Worm (Caenorhabditis elegans) whole organism, young adult: Measurements from ENCODE around the gene nlp-52.

Source experiments
- B0019.2 ChIP-seq: fragments of 200-800 bp; sonication (Bioruptor generic); conservative IDR thresholded peaks from 2 replicates; pipeline ENCODE4 v1.3.6; 2022; ENCODE audit warnings: missing genetic modification reagents, missing genetic modification characterization, missing compliant biosample characterization
- B0035.1 ChIP-seq: sonication (generic microtip); optimal IDR thresholded peaks from 2 replicates; lab custom pipeline; 2016; ENCODE audit warnings: missing genetic modification characterization, mild to moderate bottlenecking, missing compliant biosample characterization, missing genotype, missing genetic modification reagents
- F10E7.11 ChIP-seq: sonication (generic microtip); optimal IDR thresholded peaks from 2 replicates; lab custom pipeline; 2017; ENCODE audit warnings: mild to moderate bottlenecking, missing genetic modification characterization, moderate library complexity, missing compliant biosample characterization
- K12H6.12 ChIP-seq: fragments of 200-800 bp; sonication (Bioruptor generic); optimal IDR thresholded peaks from 2 replicates; lab custom pipeline; 2018; ENCODE audit warnings: mild to moderate bottlenecking, missing genetic modification characterization, missing compliant biosample characterization
- Y53F4B.3 ChIP-seq: fragments of 200-800 bp; sonication (Bioruptor generic); IDR thresholded peaks from 2 replicates; pipeline ENCODE4 v1.3.6; 2022; ENCODE audit warnings: missing genetic modification reagents, missing genetic modification characterization, missing compliant biosample characterization
- Y95B8A.8 ChIP-seq: fragments of 200-800 bp; sonication (Bioruptor generic); IDR thresholded peaks from 2 replicates; pipeline ENCODE4 v1.3.6; 2022; ENCODE audit warnings: missing genetic modification reagents, missing genetic modification characterization, missing compliant biosample characterization
- akir-1 ChIP-seq: fragments of 200-800 bp; sonication (Bioruptor generic); optimal IDR thresholded peaks from 2 replicates; lab custom pipeline; 2018; ENCODE audit warnings: mild to moderate bottlenecking, missing genetic modification characterization, moderate library complexity, missing compliant biosample characterization
- ama-1 ChIP-seq, 3 experiments: fragments of 150-350 bp in 1 of 3; sonication (generic microtip) in 2 of 3; optimal IDR thresholded peaks; 2 replicates each; lab custom pipeline; 2014 to 2018; ENCODE audit warnings: missing biosample characterization in 2 of 3, missing genetic modification characterization in 2 of 3, missing genetic modification reagents in 2 of 3
- aptf-3 ChIP-seq: fragments of 200-800 bp; sonication (Bioruptor generic); IDR thresholded peaks from 2 replicates; pipeline ENCODE4 v1.3.6; 2022; ENCODE audit warnings: missing genetic modification characterization, missing compliant biosample characterization
- attf-3 ChIP-seq: fragments of 200-800 bp; sonication (Bioruptor generic); conservative IDR thresholded peaks from 2 replicates; pipeline ENCODE4 v1.3.6; 2022; ENCODE audit warnings: missing genetic modification reagents, missing genetic modification characterization, missing compliant biosample characterization
- cebp-1 ChIP-seq, 2 experiments: fragments of 200-800 bp in 1 of 2; sonication (Bioruptor generic) in 1 of 2; sonication (generic microtip) in 1 of 2; IDR thresholded peaks in 1 of 2; optimal IDR thresholded peaks in 1 of 2; 2 replicates each; pipeline versions ENCODE4 v1.3.6 to Lab custom; 2017 to 2022; ENCODE audit warnings: missing compliant biosample characterization in 2 of 2, missing genetic modification characterization in 2 of 2, mild to moderate bottlenecking in 1 of 2, missing genetic modification reagents in 1 of 2, moderate library complexity in 1 of 2
- ceh-40 ChIP-seq: fragments of 200-800 bp; sonication (Bioruptor generic); IDR thresholded peaks from 2 replicates; pipeline ENCODE4 v1.3.6; 2022; ENCODE audit warnings: missing genetic modification characterization, missing compliant biosample characterization
- ceh-91 ChIP-seq: fragments of 200-800 bp; sonication (Bioruptor generic); IDR thresholded peaks from 2 replicates; pipeline ENCODE4 v1.3.6; 2022; ENCODE audit warnings: missing genetic modification reagents, missing genetic modification characterization, missing compliant biosample characterization
- chd-7 ChIP-seq: sonication (generic microtip); optimal IDR thresholded peaks from 2 replicates; lab custom pipeline; 2016; ENCODE audit warnings: mild to moderate bottlenecking, missing genetic modification characterization, moderate library complexity, missing compliant biosample characterization
- egrh-3 ChIP-seq: fragments of 200-800 bp; sonication (Bioruptor generic); IDR thresholded peaks from 2 replicates; pipeline ENCODE4 v1.3.6; 2022; ENCODE audit warnings: missing genetic modification reagents, missing genetic modification characterization, missing compliant biosample characterization
- fkh-3 ChIP-seq: sonication (generic microtip); optimal IDR thresholded peaks from 2 replicates; lab custom pipeline; 2016; ENCODE audit warnings: mild to moderate bottlenecking, missing genetic modification characterization, missing compliant biosample characterization
- hlh-12 ChIP-seq: sonication (generic microtip); optimal IDR thresholded peaks from 2 replicates; lab custom pipeline; 2016; ENCODE audit warnings: missing genetic modification characterization, missing compliant biosample characterization
- hlh-26 ChIP-seq: fragments of 200-800 bp; sonication (Bioruptor generic); conservative IDR thresholded peaks from 2 replicates; pipeline ENCODE4 v1.3.6; 2022; ENCODE audit warnings: missing genetic modification reagents, missing genetic modification characterization, missing compliant biosample characterization
- lin-35 ChIP-seq, 3 experiments: fragments of 150-350 bp in 2 of 3; sonication (generic microtip) in 1 of 3; optimal IDR thresholded peaks; 2 replicates each; lab custom pipeline; 2014 to 2018; ENCODE audit warnings: missing biosample characterization in 3 of 3, missing genetic modification characterization in 3 of 3, missing genetic modification reagents in 3 of 3
- lin-40 ChIP-seq: sonication (generic microtip); optimal IDR thresholded peaks from 2 replicates; lab custom pipeline; 2016; ENCODE audit warnings: missing genetic modification characterization, mild to moderate bottlenecking, missing compliant biosample characterization, missing genotype, missing genetic modification reagents
- lsl-1 ChIP-seq: fragments of 200-800 bp; sonication (Bioruptor generic); optimal IDR thresholded peaks from 2 replicates; lab custom pipeline; 2018; ENCODE audit warnings: mild to moderate bottlenecking, missing genetic modification characterization, moderate library complexity, missing compliant biosample characterization
- madf-6 ChIP-seq: fragments of 200-800 bp; sonication (Bioruptor generic); IDR thresholded peaks from 2 replicates; pipeline ENCODE4 v1.3.6; 2022; ENCODE audit warnings: missing genetic modification reagents, missing genetic modification characterization, missing compliant biosample characterization
- mel-28 ChIP-seq: sonication (generic microtip); optimal IDR thresholded peaks from 2 replicates; lab custom pipeline; 2016; ENCODE audit warnings: borderline replicate concordance, mild to moderate bottlenecking, missing genetic modification characterization, missing compliant biosample characterization
- nfya-1 ChIP-seq: sonication (generic microtip); optimal IDR thresholded peaks from 2 replicates; lab custom pipeline; 2017; ENCODE audit warnings: antibody characterized with exemption, missing compliant biosample characterization, missing genetic modification characterization, borderline replicate concordance; ENCODE audit not compliant: insufficient read depth
- nfya-2 ChIP-seq: fragments of 200-800 bp; sonication (Bioruptor generic); IDR thresholded peaks from 2 replicates; pipeline ENCODE4 v1.3.6; 2022; ENCODE audit warnings: missing genetic modification reagents, missing genetic modification characterization, missing compliant biosample characterization
- nhr-27 ChIP-seq: fragments of 200-800 bp; sonication (Bioruptor generic); optimal IDR thresholded peaks from 2 replicates; lab custom pipeline; 2018; ENCODE audit warnings: mild to moderate bottlenecking, missing genetic modification characterization, moderate library complexity, missing compliant biosample characterization
- pbrm-1 ChIP-seq: fragments of 200-800 bp; sonication (Bioruptor generic); IDR thresholded peaks from 2 replicates; pipeline ENCODE4 v1.3.6; 2022; ENCODE audit warnings: missing genetic modification reagents, missing genetic modification characterization, missing compliant biosample characterization
- snpc-1.1 ChIP-seq: sonication (generic microtip); optimal IDR thresholded peaks from 2 replicates; lab custom pipeline; 2017; ENCODE audit warnings: missing genetic modification characterization, mild to moderate bottlenecking, missing compliant biosample characterization, antibody characterized with exemption, moderate library complexity, missing genotype, missing genetic modification reagents; ENCODE audit not compliant: insufficient read depth
- somi-1 ChIP-seq: fragments of 200-800 bp; sonication (Bioruptor generic); optimal IDR thresholded peaks from 2 replicates; lab custom pipeline; 2018; ENCODE audit warnings: mild to moderate bottlenecking, missing genetic modification characterization, missing compliant biosample characterization
- xnd-1 ChIP-seq: sonication (generic microtip); optimal IDR thresholded peaks from 2 replicates; lab custom pipeline; 2016; ENCODE audit warnings: missing genotype, missing genetic modification reagents, missing genetic modification characterization, missing compliant biosample characterization
- zfh-2 ChIP-seq: fragments of 200-800 bp; sonication (Bioruptor generic); conservative IDR thresholded peaks from 2 replicates; pipeline ENCODE4 v1.3.6; 2022; ENCODE audit warnings: missing genetic modification reagents, missing genetic modification characterization, missing compliant biosample characterization
- ztf-6 ChIP-seq: fragments of 200-800 bp; sonication (Bioruptor generic); IDR thresholded peaks from 2 replicates; pipeline ENCODE4 v1.3.6; 2022; ENCODE audit warnings: missing genetic modification reagents, missing genetic modification characterization, missing compliant biosample characterization

nlp-52 gene

DNA sequence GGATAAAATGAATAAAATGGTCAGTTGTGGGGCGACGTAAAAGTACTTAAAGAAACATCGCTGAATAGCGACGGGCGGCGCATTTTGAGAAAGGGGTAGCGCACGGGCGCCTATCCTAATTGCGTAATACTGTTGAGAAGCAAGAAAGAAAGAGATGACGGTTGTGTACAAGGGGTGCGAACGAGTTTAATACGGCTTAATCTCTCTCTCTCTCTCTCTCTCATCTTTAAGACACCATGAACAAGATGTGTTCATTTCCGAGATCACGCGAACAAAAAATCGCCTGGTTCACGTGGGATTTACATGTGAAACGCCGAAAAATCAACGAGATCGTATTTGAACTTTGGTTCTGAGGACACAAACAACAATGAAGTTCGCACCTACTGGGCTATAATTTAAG, 1.9 kb upstream of the nlp-52 start:
- TF ChIP-seq lsl-1 (GFP tag; lab: Kevin White, UChicago) (no peak), cebp-1 (GFP tag; IDR thresholded peaks at IDR 0.05; lab: Robert Waterston, UW) (no peak), cebp-1 (tag; optimal IDR thresholded peaks at IDR 0.05; lab: Kevin White, UChicago) (peak; percentile 23)

DNA sequence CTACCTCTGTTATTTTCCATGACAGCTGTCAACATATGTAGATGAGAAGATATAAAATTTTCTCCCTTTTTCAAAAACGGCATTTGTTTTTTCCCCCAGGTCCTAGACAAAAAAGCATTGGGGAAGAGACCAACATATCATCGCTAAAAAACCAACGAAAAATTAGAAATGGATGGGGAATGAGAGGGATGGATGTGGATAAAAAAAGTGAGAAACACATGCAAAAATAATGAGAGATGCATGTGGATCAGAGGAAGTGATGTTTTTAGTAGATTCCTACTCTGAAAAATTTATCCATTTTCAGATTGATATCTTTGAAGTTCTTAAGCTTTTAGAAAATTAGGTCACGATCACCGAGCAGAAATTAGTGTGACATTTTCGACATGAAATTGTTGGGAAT, 932 bp downstream of the nlp-52 start:
- no peak for TF ChIP-seq ama-1 (optimal IDR thresholded peaks at IDR 0.05; lab: Kevin White, UChicago)
- TF ChIP-seq ama-1 (GFP tag; optimal IDR thresholded peaks at IDR 0.05; lab: Kevin White, UChicago): no peak
- no peak for TF ChIP-seq akir-1
- no peak for TF ChIP-seq lsl-1 (GFP tag; lab: Kevin White, UChicago)
- no peak for TF ChIP-seq lin-40 (tag; lab: Kevin White, UChicago)
- TF ChIP-seq lin-35 (GFP tag; optimal IDR thresholded peaks at IDR 0.05; lab: Kevin White, UChicago): no peak
- no peak for TF ChIP-seq chd-7 (tag; lab: Kevin White, UChicago)
- no peak for TF ChIP-seq mel-28 (tag; lab: Kevin White, UChicago)
- no peak for TF ChIP-seq nfya-1 (tag; lab: Kevin White, UChicago)
- no peak for TF ChIP-seq aptf-3 (GFP tag; lab: Robert Waterston, UW)
- TF ChIP-seq Y53F4B.3 (GFP tag; lab: Robert Waterston, UW): no peak
- no peak for TF ChIP-seq ztf-6
- TF ChIP-seq pbrm-1: no peak
- TF ChIP-seq somi-1: no peak
- no peak for TF ChIP-seq hlh-12 (tag; lab: Kevin White, UChicago)
- no peak for TF ChIP-seq ceh-40 (GFP tag; lab: Robert Waterston, UW)
- no peak for TF ChIP-seq hlh-26 (GFP tag; lab: Robert Waterston, UW)
- no peak for TF ChIP-seq nfya-2 (GFP tag; lab: Robert Waterston, UW)
- no peak for TF ChIP-seq B0035.1 (tag; lab: Kevin White, UChicago)
- TF ChIP-seq attf-3 (GFP tag; lab: Robert Waterston, UW): no peak
- no peak for TF ChIP-seq fkh-3 (tag; lab: Kevin White, UChicago)

DNA sequence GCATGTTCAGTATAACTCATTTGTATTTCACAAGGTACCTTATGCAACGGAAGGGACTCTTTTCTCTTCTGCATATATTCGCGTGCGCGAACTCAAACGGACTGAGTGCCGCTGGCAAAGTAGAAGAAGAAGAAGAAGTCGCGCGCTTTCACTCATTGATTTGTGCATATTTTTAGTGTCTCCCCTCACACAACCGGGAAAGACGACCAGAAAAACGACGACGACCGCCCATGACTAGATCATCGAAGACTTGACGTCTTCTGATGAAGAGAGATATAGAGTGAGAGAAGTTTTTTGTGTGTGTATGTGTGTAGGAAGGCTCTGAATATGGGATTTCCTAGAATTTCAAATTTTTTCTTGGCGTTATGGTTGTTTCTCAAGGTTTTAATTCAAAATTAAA, 2.8 kb downstream of the nlp-52 start:
- no peak for TF ChIP-seq ceh-40 (GFP tag; lab: Robert Waterston, UW)
- TF ChIP-seq cebp-1 (GFP tag; IDR thresholded peaks at IDR 0.05; lab: Robert Waterston, UW): no peak
- peak; percentile 32 for TF ChIP-seq cebp-1 (tag; optimal IDR thresholded peaks at IDR 0.05; lab: Kevin White, UChicago)
- 0 out of 2 replicates have a peak, but pooled peaks have one; percentile 21 for TF ChIP-seq zfh-2
- peak; percentile 43 for TF ChIP-seq K12H6.12

DNA sequence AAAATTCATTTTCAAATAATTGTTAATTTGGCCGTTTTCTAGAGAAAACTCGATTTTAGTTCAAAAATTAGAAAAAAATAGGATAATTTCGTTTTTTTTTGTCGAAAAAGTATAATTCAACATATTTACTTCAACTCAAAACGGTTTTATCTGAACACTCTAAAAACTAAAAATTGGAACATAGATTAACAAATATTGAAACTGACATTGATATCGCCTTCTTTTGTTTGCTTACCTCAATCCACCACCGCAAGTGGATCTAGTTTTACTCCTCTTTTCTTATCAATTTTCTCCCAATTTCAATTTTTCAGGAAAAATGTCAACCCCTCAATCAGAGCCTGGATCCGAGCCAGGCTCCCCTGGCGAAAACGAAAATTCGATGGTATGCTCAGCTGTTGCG, 3.3 kb downstream of the nlp-52 start, which contains the start of gene ptl-1:
Gene ptl-1, plus strand, starts transcription at position 301 of the 400 bp plus-strand sequence.
- no peak for TF ChIP-seq B0019.2 (GFP tag; lab: Robert Waterston, UW)
- TF ChIP-seq xnd-1 (tag; lab: Kevin White, UChicago): no peak
- TF ChIP-seq K12H6.12: no peak
- TF ChIP-seq Y95B8A.8 (GFP tag; lab: Robert Waterston, UW): no peak
- TF ChIP-seq madf-6 (GFP tag; lab: Robert Waterston, UW): no peak

DNA sequence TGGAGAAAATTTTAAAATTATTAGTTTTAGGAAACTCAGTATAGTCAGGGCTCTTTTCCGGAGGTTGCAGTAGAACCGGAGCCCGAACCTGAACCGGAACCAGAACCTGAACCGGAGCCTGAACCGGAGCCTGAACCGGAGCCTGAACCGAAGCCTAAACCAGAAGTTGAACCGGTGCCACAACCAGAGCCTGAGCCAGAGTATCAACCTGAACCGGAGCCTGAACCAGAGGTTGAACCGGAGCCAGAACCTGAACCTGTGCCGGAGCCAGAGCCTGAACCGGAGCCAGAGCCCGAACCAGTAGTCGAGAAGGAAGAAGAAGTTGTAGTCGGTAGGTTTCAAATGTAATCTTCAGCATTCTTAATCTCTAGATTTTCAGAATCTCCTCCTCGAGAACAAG, 7.0 kb downstream of the nlp-52 start:
- TF ChIP-seq snpc-1.1 (tag; lab: Kevin White, UChicago) (no peak), nhr-27 (tag; lab: Kevin White, UChicago) (no peak), ceh-91 (GFP tag; lab: Robert Waterston, UW) (no peak), zfh-2 (peak; percentile 69), F10E7.11 (tag; lab: Kevin White, UChicago) (no peak), egrh-3 (GFP tag; lab: Robert Waterston, UW) (peak; percentile 54; the same call in 1 of the 2 replicates)
